Fruit fly (Drosophila melanogaster): ENCODE results near the gene Liprin-alpha.

Gene Liprin-alpha

dm6 chr2L:6701409-6702199, 22.1 kb upstream of the Liprin-alpha start:
- no peak for TF ChIP-seq Sin3A (optimal IDR thresholded peaks at IDR 0.05)
- TF ChIP-seq ttk (optimal IDR thresholded peaks at IDR 0.05), result no peak
- TF ChIP-seq Myc (optimal IDR thresholded peaks at IDR 0.05), result no peak
- no peak for TF ChIP-seq h (optimal IDR thresholded peaks at IDR 0.05)
- no peak for TF ChIP-seq insv (optimal IDR thresholded peaks at IDR 0.05)
- no peak for TF ChIP-seq psq (optimal IDR thresholded peaks at IDR 0.05)

- TF ChIP-seq Sin3A (optimal IDR thresholded peaks at IDR 0.05) (no peak), h (optimal IDR thresholded peaks at IDR 0.05) (no peak), psq (optimal IDR thresholded peaks at IDR 0.05) (no peak)
These were observed 18.6 kb upstream of the Liprin-alpha start for dm6 chr2L:6705081-6705480.

dm6 chr2L:6706368-6706919, 17.3 kb upstream of the Liprin-alpha start:
- TF ChIP-seq h (optimal IDR thresholded peaks at IDR 0.05), result no peak
- TF ChIP-seq ttk (optimal IDR thresholded peaks at IDR 0.05), result no peak
- no peak for TF ChIP-seq Sin3A (optimal IDR thresholded peaks at IDR 0.05)
- TF ChIP-seq insv (optimal IDR thresholded peaks at IDR 0.05), result no peak
- TF ChIP-seq psq (optimal IDR thresholded peaks at IDR 0.05), result no peak
- no peak for TF ChIP-seq Myc (optimal IDR thresholded peaks at IDR 0.05)

dm6 chr2L:6708997-6709662, 14.6 kb upstream of the Liprin-alpha start, which contains the start of gene Tsp:
Tsp (minus strand) TSS chr2L:6709086.
- TF ChIP-seq Sin3A (optimal IDR thresholded peaks at IDR 0.05), result no peak
- TF ChIP-seq psq (optimal IDR thresholded peaks at IDR 0.05), result no peak
- no peak for TF ChIP-seq ttk (optimal IDR thresholded peaks at IDR 0.05)
- no peak for TF ChIP-seq h (optimal IDR thresholded peaks at IDR 0.05)
- no peak for TF ChIP-seq insv (optimal IDR thresholded peaks at IDR 0.05)
- TF ChIP-seq Myc (optimal IDR thresholded peaks at IDR 0.05), result no peak

dm6 chr2L:6716182-6716770, 7.4 kb upstream of the Liprin-alpha start, which contains the start of gene AkhR:
AkhR (minus strand) TSS chr2L:6716186.
- no peak for TF ChIP-seq h (optimal IDR thresholded peaks at IDR 0.05)
- no peak for TF ChIP-seq Sin3A (optimal IDR thresholded peaks at IDR 0.05)
- TF ChIP-seq psq (optimal IDR thresholded peaks at IDR 0.05), result no peak
- no peak for TF ChIP-seq Myc (optimal IDR thresholded peaks at IDR 0.05)
- TF ChIP-seq ttk (optimal IDR thresholded peaks at IDR 0.05), result no peak
- TF ChIP-seq insv (optimal IDR thresholded peaks at IDR 0.05), result no peak

- TF ChIP-seq ttk (optimal IDR thresholded peaks at IDR 0.05) (no peak), Myc (optimal IDR thresholded peaks at IDR 0.05) (no peak), h (optimal IDR thresholded peaks at IDR 0.05) (no peak), psq (optimal IDR thresholded peaks at IDR 0.05) (no peak), Sin3A (optimal IDR thresholded peaks at IDR 0.05) (no peak)
These were observed 6.8 kb upstream of the Liprin-alpha start for dm6 chr2L:6716921-6717320.

- TF ChIP-seq Myc (optimal IDR thresholded peaks at IDR 0.05) (no peak), insv (optimal IDR thresholded peaks at IDR 0.05) (no peak), psq (optimal IDR thresholded peaks at IDR 0.05) (no peak), h (optimal IDR thresholded peaks at IDR 0.05) (no peak), Sin3A (optimal IDR thresholded peaks at IDR 0.05) (no peak), ttk (optimal IDR thresholded peaks at IDR 0.05) (no peak)
These were observed 6.2 kb upstream of the Liprin-alpha start, which contains the start of gene Aatf for dm6 chr2L:6717460-6717859. Aatf (plus strand) TSS chr2L:6717625.

- TF ChIP-seq Myc (optimal IDR thresholded peaks at IDR 0.05) (no peak), insv (optimal IDR thresholded peaks at IDR 0.05) (no peak), Sin3A (optimal IDR thresholded peaks at IDR 0.05) (no peak), ttk (optimal IDR thresholded peaks at IDR 0.05) (no peak), psq (optimal IDR thresholded peaks at IDR 0.05) (no peak), h (optimal IDR thresholded peaks at IDR 0.05) (no peak)
These were observed 2.0 kb upstream of the Liprin-alpha start for dm6 chr2L:6721710-6722109.

- TF ChIP-seq psq (optimal IDR thresholded peaks at IDR 0.05) (no peak), h (optimal IDR thresholded peaks at IDR 0.05) (no peak), Myc (optimal IDR thresholded peaks at IDR 0.05) (no peak), ttk (optimal IDR thresholded peaks at IDR 0.05) (no peak), insv (optimal IDR thresholded peaks at IDR 0.05) (no peak), Sin3A (optimal IDR thresholded peaks at IDR 0.05) (no peak)
These were observed 617 bp upstream of the Liprin-alpha start, which contains the start of gene homer for dm6 chr2L:6722822-6723749. homer (minus strand) TSS chr2L:6723359.

- TF ChIP-seq h (optimal IDR thresholded peaks at IDR 0.05) (no peak), insv (optimal IDR thresholded peaks at IDR 0.05) (no peak), Sin3A (optimal IDR thresholded peaks at IDR 0.05) (no peak)
These were observed 8.9 kb downstream of the Liprin-alpha start, which contains the start of gene TTLL3B for dm6 chr2L:6732566-6732965. TTLL3B (plus strand) TSS chr2L:6732866.

- TF ChIP-seq psq (optimal IDR thresholded peaks at IDR 0.05), result no peak
- TF ChIP-seq h (optimal IDR thresholded peaks at IDR 0.05), result no peak
- TF ChIP-seq insv (optimal IDR thresholded peaks at IDR 0.05), result no peak
- no peak for TF ChIP-seq ttk (optimal IDR thresholded peaks at IDR 0.05)
- TF ChIP-seq Myc (optimal IDR thresholded peaks at IDR 0.05), result no peak
- TF ChIP-seq Sin3A (optimal IDR thresholded peaks at IDR 0.05), result no peak
These were observed 16.4 kb downstream of the Liprin-alpha start, which contains the start of gene TTLL3A for dm6 chr2L:6740088-6740487. TTLL3A (minus strand) TSS chr2L:6740188.

Measured in Kc167 (cell line).